Worm (Caenorhabditis elegans) whole organism, L1 larva: ENCODE results near the gene mspn-1.

Experiments used
- C34B4.2 ChIP-seq: sonication (generic microtip); optimal IDR thresholded peaks from 2 replicates; lab custom pipeline; 2017; ENCODE audit warnings: mild to moderate bottlenecking, missing genetic modification characterization, missing compliant biosample characterization
- F16B12.6 ChIP-seq: fragments of 150-350 bp; optimal IDR thresholded peaks from 2 replicates; lab custom pipeline; 2014; ENCODE audit warnings: missing biosample characterization, missing genetic modification characterization
- Y116A8C.19 ChIP-seq: sonication (generic microtip); optimal IDR thresholded peaks from 2 replicates; lab custom pipeline; 2016; ENCODE audit warnings: missing compliant biosample characterization, missing genetic modification characterization, borderline replicate concordance
- aha-1 ChIP-seq: fragments of 150-350 bp; optimal IDR thresholded peaks from 2 replicates; lab custom pipeline; 2014; ENCODE audit warnings: missing biosample characterization, missing genetic modification characterization
- alr-1 ChIP-seq: fragments of 200-800 bp; sonication (Bioruptor generic); optimal IDR thresholded peaks from 2 replicates; lab custom pipeline; 2018; ENCODE audit warnings: borderline replicate concordance, mild to moderate bottlenecking, missing genetic modification characterization, missing compliant biosample characterization
- ama-1 ChIP-seq: fragments of 150-350 bp; optimal IDR thresholded peaks from 2 replicates; lab custom pipeline; 2014
- ceh-63 ChIP-seq: fragments of 200-800 bp; sonication (Bioruptor generic); optimal IDR thresholded peaks from 2 replicates; lab custom pipeline; 2018; ENCODE audit warnings: mild to moderate bottlenecking, missing genetic modification characterization, missing compliant biosample characterization
- ceh-82 ChIP-seq, 3 experiments: fragments of 150-350 bp in 1 of 3; sonication (generic microtip) in 2 of 3; optimal IDR thresholded peaks; 2 replicates each; lab custom pipeline; 2014 to 2017; ENCODE audit warnings: missing biosample characterization in 3 of 3, missing genetic modification characterization in 3 of 3
- ces-1 ChIP-seq: fragments of 150-350 bp; optimal IDR thresholded peaks from 2 replicates; lab custom pipeline; 2014; ENCODE audit warnings: missing biosample characterization, missing genetic modification reagents, missing genetic modification characterization
- dpl-1 ChIP-seq, 3 experiments: fragments of 150-350 bp in 2 of 3; sonication (generic microtip) in 1 of 3; optimal IDR thresholded peaks; 2 replicates each; lab custom pipeline; 2014 to 2017; ENCODE audit warnings: missing biosample characterization in 3 of 3, missing genetic modification characterization in 3 of 3, missing genetic modification reagents in 3 of 3
- dsc-1 ChIP-seq: sonication (generic microtip); optimal IDR thresholded peaks from 2 replicates; lab custom pipeline; 2016; ENCODE audit warnings: mild to moderate bottlenecking, missing genetic modification characterization, missing compliant biosample characterization
- efl-1 ChIP-seq, 4 experiments: fragments of 150-350 bp; optimal IDR thresholded peaks in 3 of 4; peaks in 1 of 4; 1 replicate in 1 of 4; 2 replicates in 3 of 4; lab custom pipeline; 2014; ENCODE audit warnings: missing biosample characterization in 2 of 4, missing genetic modification characterization in 2 of 4, missing genetic modification reagents in 2 of 4
- egl-27 ChIP-seq, 2 experiments: fragments of 150-350 bp in 1 of 2; sonication (generic microtip); optimal IDR thresholded peaks; 3 replicates each; lab custom pipeline; 2017 to 2018; ENCODE audit warnings: missing biosample characterization in 2 of 2, missing genetic modification characterization in 2 of 2, missing genetic modification reagents in 2 of 2
- elt-2 ChIP-seq: sonication (generic microtip); optimal IDR thresholded peaks from 2 replicates; lab custom pipeline; 2016; ENCODE audit warnings: missing genetic modification characterization, mild to moderate bottlenecking, inconsistent platforms, missing compliant biosample characterization, missing genetic modification reagents
- elt-3 ChIP-seq, 6 experiments: fragments of 150-350 bp in 1 of 6; sonication (generic microtip); optimal IDR thresholded peaks; 2 replicates each; lab custom pipeline; 2017 to 2018; ENCODE audit warnings: missing biosample characterization in 6 of 6, missing genetic modification characterization in 6 of 6, inconsistent platforms in 1 of 6
- hlh-17 ChIP-seq: fragments of 200-800 bp; sonication (Bioruptor generic); optimal IDR thresholded peaks from 2 replicates; lab custom pipeline; 2018; ENCODE audit warnings: missing genetic modification characterization, mild to moderate bottlenecking, missing compliant biosample characterization, moderate library complexity, borderline replicate concordance
- hlh-4 ChIP-seq: sonication (generic microtip); optimal IDR thresholded peaks from 2 replicates; lab custom pipeline; 2016; ENCODE audit warnings: mild to moderate bottlenecking, missing genetic modification characterization, missing compliant biosample characterization
- hpl-2 ChIP-seq: fragments of 150-350 bp; optimal IDR thresholded peaks from 2 replicates; lab custom pipeline; 2014; ENCODE audit warnings: missing biosample characterization, missing genetic modification reagents, missing genetic modification characterization
- isw-1 ChIP-seq: fragments of 200-800 bp; sonication (Bioruptor generic); IDR thresholded peaks from 2 replicates; pipeline ENCODE4 v1.3.6; 2022; ENCODE audit warnings: missing genetic modification characterization, missing compliant biosample characterization
- lin-14 ChIP-seq: fragments of 200-800 bp; sonication (Bioruptor generic); optimal IDR thresholded peaks from 2 replicates; lab custom pipeline; 2018; ENCODE audit warnings: mild to moderate bottlenecking, missing genetic modification characterization, moderate library complexity, missing compliant biosample characterization
- lin-15B ChIP-seq: fragments of 150-350 bp; sonication (generic microtip); optimal IDR thresholded peaks from 3 replicates; lab custom pipeline; 2014; ENCODE audit warnings: missing biosample characterization, missing genetic modification characterization
- mef-2 ChIP-seq: fragments of 150-350 bp; optimal IDR thresholded peaks from 2 replicates; lab custom pipeline; 2014; ENCODE audit warnings: missing biosample characterization, missing genetic modification characterization
- mep-1 ChIP-seq: fragments of 150-350 bp; optimal IDR thresholded peaks from 2 replicates; lab custom pipeline; 2014; ENCODE audit warnings: missing biosample characterization, missing genetic modification characterization
- nhr-11 ChIP-seq: fragments of 150-350 bp; optimal IDR thresholded peaks from 2 replicates; lab custom pipeline; 2014; ENCODE audit warnings: missing biosample characterization, missing genetic modification characterization
- nhr-19 ChIP-seq: fragments of 200-800 bp; sonication (Bioruptor generic); conservative IDR thresholded peaks from 2 replicates; pipeline ENCODE4 v1.3.6; 2022; ENCODE audit warnings: missing genetic modification characterization, missing compliant biosample characterization
- nhr-47 ChIP-seq: sonication (generic microtip); optimal IDR thresholded peaks from 2 replicates; lab custom pipeline; 2016; ENCODE audit warnings: mild to moderate bottlenecking, missing genetic modification characterization, moderate library complexity, missing compliant biosample characterization
- nhr-77 ChIP-seq: fragments of 150-350 bp; optimal IDR thresholded peaks from 2 replicates; lab custom pipeline; 2014; ENCODE audit warnings: missing biosample characterization, missing genetic modification characterization
- nhr-84 ChIP-seq: sonication (generic microtip); optimal IDR thresholded peaks from 2 replicates; lab custom pipeline; 2017; ENCODE audit warnings: missing biosample characterization, missing genetic modification characterization
- nhr-85 ChIP-seq: sonication (generic microtip); peaks from one replicate; lab custom pipeline; 2016; ENCODE audit warnings: missing genetic modification characterization, inconsistent platforms, missing compliant biosample characterization
- skn-1 ChIP-seq: fragments of 150-350 bp; optimal IDR thresholded peaks from 2 replicates; lab custom pipeline; 2014; ENCODE audit warnings: missing biosample characterization, missing genetic modification characterization
- snpc-4 ChIP-seq: fragments of 150-350 bp; optimal IDR thresholded peaks from 2 replicates; lab custom pipeline; 2014; ENCODE audit warnings: missing biosample characterization, missing genetic modification characterization
- sptf-1 ChIP-seq: fragments of 150-350 bp; optimal IDR thresholded peaks from 2 replicates; lab custom pipeline; 2014; ENCODE audit warnings: missing biosample characterization, missing genetic modification characterization
- swsn-7 ChIP-seq: sonication (generic microtip); optimal IDR thresholded peaks from 2 replicates; lab custom pipeline; 2016; ENCODE audit warnings: missing genetic modification characterization, missing compliant biosample characterization
- vab-15 ChIP-seq: sonication (generic microtip); optimal IDR thresholded peaks from 2 replicates; lab custom pipeline; 2017; ENCODE audit warnings: missing genotype, mild to moderate bottlenecking, missing genetic modification characterization, missing compliant biosample characterization
- zag-1 ChIP-seq: fragments of 150-350 bp; optimal IDR thresholded peaks from 2 replicates; lab custom pipeline; 2014; ENCODE audit warnings: missing biosample characterization, missing genetic modification characterization
- zip-4 ChIP-seq: fragments of 200-800 bp; sonication (Bioruptor generic); optimal IDR thresholded peaks from 2 replicates; lab custom pipeline; 2018; ENCODE audit warnings: mild to moderate bottlenecking, missing genetic modification characterization, moderate library complexity, missing compliant biosample characterization
- ztf-11 ChIP-seq, 2 experiments: sonication (generic microtip); optimal IDR thresholded peaks; 2 replicates each; lab custom pipeline; 2016 to 2017; ENCODE audit warnings: missing genetic modification characterization in 2 of 2, missing biosample characterization in 1 of 2, missing compliant biosample characterization in 1 of 2
- ztf-4 ChIP-seq: fragments of 150-350 bp; optimal IDR thresholded peaks from 2 replicates; lab custom pipeline; 2014; ENCODE audit warnings: missing biosample characterization, missing genetic modification characterization

The mspn-1 gene

DNA sequence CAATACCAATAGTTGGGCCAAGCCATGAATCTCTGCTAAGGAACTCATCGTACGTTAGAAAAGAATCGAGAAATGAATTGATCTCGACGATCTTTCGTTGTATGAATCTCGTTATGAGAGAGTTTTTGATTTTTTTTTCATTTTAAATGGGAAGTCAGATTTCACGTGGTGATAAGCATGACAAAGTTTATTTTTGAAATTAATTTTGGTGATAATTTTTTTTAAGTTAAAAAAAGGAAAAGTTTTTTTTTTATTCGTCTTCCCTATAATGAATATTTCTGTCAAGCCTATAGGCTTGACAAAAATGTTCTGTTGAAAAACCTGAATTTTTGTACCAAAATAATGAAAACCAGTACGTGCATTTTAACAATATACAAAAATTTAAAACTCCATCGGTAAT lies 42.0 kb upstream of the mspn-1 start, which contains the start of gene K08F4.5:
Gene K08F4.5 (minus strand): TSS at position 101 of the 400 bp plus-strand sequence.
- no peak for TF ChIP-seq snpc-4 (tag; lab: Kevin White, UChicago)
- no peak for TF ChIP-seq sptf-1 (tag; lab: Kevin White, UChicago)
- no peak for TF ChIP-seq mep-1 (tag; lab: Kevin White, UChicago)
- no peak for TF ChIP-seq skn-1
- TF ChIP-seq mef-2 (tag; lab: Kevin White, UChicago): no peak
- TF ChIP-seq ztf-4 (tag; lab: Kevin White, UChicago): no peak
- TF ChIP-seq hlh-4 (tag; lab: Kevin White, UChicago): no peak
- no peak for TF ChIP-seq nhr-19 (GFP tag; lab: Robert Waterston, UW)
- no peak for TF ChIP-seq elt-3 (tag; optimal IDR thresholded peaks at IDR 0.05; lab: Kevin White, UChicago)
- TF ChIP-seq ztf-11 (tag; optimal IDR thresholded peaks at IDR 0.05; lab: Kevin White, UChicago): no peak
- TF ChIP-seq nhr-84 (tag; lab: Kevin White, UChicago): no peak
- TF ChIP-seq ces-1 (GFP tag; lab: Kevin White, UChicago): no peak
- no peak for TF ChIP-seq ama-1 (lab: Kevin White, UChicago)

DNA sequence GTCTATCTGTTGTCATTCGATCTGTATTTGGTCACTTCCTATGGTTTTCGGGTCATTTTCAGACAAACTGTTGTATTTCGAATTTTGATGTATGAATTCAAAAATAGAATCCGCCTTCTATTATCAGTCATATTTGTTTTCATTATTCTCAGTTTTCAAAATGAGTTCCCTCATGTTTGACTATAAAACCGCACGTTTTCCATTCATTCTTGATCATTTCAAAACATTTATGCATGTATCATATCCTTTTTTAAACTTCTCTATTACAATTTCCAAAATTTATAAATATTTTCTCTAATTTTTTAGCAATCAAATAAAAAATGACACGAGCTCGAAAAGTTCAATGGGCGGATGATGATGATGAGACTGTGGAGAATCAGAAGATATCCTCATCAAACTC lies 40.0 kb upstream of the mspn-1 start, which contains the start of gene K08F4.12:
Gene K08F4.12 (plus strand): TSS at position 301 of the 400 bp plus-strand sequence.
- TF ChIP-seq zag-1 (tag; lab: Kevin White, UChicago) (no peak), hlh-4 (tag; lab: Kevin White, UChicago) (no peak), efl-1 (optimal IDR thresholded peaks at IDR 0.05; lab: Kevin White, UChicago) (no peak), efl-1 (GFP tag; optimal IDR thresholded peaks at IDR 0.05 in 1 of 2; lab: Kevin White, UChicago) (no peak), dpl-1 (GFP tag; optimal IDR thresholded peaks at IDR 0.05; lab: Kevin White, UChicago) (no peak), zip-4 (no peak), C34B4.2 (tag; lab: Kevin White, UChicago) (no peak), ces-1 (GFP tag; lab: Kevin White, UChicago) (no peak), isw-1 (no peak), lin-14 (GFP tag; lab: Kevin White, UChicago) (no peak), Y116A8C.19 (tag; lab: Kevin White, UChicago) (no peak), egl-27 (tag; optimal IDR thresholded peaks at IDR 0.05; lab: Kevin White, UChicago) (no peak), swsn-7 (tag; lab: Kevin White, UChicago) (no peak), hpl-2 (GFP tag; lab: Kevin White, UChicago) (no peak), nhr-11 (tag; lab: Kevin White, UChicago) (no peak), snpc-4 (tag; lab: Kevin White, UChicago) (no peak), F16B12.6 (tag; lab: Kevin White, UChicago) (no peak), ceh-82 (tag; optimal IDR thresholded peaks at IDR 0.05; lab: Kevin White, UChicago) (no peak), alr-1 (tag; lab: Kevin White, UChicago) (no peak), nhr-85 (no peak), dsc-1 (tag; lab: Kevin White, UChicago) (no peak)

DNA sequence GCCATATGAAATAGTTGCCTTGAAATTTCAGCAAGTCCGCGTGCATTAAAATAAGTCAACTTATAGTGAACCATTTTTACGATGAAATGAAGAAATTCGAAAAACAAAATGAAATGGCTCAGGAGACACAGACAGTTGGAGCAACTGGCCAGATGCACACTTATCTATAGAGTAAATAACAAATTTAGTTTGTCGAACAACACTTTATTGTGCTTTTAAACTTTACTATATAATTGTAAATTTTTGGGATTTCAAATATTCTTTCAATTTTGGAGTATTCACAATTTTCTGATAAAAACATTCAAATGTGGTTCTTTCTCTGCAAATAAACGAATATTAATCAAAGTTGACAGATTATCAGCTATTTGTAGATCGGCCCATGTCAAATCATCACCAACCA lies 37.6 kb upstream of the mspn-1 start, which contains the start of gene gst-3:
Gene gst-3 (minus strand): TSS at position 101 of the 400 bp plus-strand sequence.
- TF ChIP-seq aha-1 (tag; lab: Kevin White, UChicago): no peak
- no peak for TF ChIP-seq lin-15B (tag; lab: Kevin White, UChicago)
- TF ChIP-seq ceh-63 (GFP tag; lab: Kevin White, UChicago): no peak
- no peak for TF ChIP-seq nhr-84 (tag; lab: Kevin White, UChicago)
- TF ChIP-seq nhr-77: no peak
- no peak for TF ChIP-seq vab-15 (tag; lab: Kevin White, UChicago)
- TF ChIP-seq ztf-11 (tag; optimal IDR thresholded peaks at IDR 0.05; lab: Kevin White, UChicago): no peak
- no peak for TF ChIP-seq swsn-7 (tag; lab: Kevin White, UChicago)

DNA sequence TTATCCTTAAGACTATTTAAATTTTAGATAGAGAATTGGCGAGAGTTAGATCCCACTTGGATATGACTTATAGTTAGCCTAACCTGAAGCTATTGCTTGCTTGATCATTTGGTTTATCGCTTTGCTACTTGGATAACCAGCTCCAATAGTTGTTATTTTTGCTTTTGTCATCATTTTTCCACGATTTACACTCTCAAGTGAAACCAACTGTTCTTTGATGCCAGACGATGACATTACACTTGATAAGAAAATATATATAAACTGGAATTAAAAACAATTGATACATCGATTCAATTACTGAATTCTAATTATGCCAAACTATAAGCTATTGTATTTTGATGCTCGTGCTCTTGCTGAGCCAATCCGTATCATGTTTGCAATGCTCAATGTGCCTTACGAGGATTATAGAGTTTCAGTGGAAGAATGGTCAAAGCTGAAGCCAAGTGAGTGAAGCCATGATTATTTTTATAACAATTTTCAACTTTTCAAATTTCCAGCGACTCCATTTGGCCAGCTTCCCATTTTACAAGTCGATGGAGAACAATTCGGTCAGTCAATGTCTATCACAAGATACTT lies 35.8 kb upstream of the mspn-1 start, which contains the start of the genes gst-2, gst-4 and dhs-12:
Gene gst-2 (minus strand): TSS at position 132 of the 576 bp plus-strand sequence.
Gene gst-4 (plus strand): TSS at position 296 of the 576 bp plus-strand sequence.
Gene dhs-12 (plus strand): TSS at position 526 of the 576 bp plus-strand sequence.
- TF ChIP-seq hlh-17 (no peak), efl-1 (optimal IDR thresholded peaks at IDR 0.05; lab: Kevin White, UChicago) (no peak), efl-1 (GFP tag; optimal IDR thresholded peaks at IDR 0.05 in 1 of 2; lab: Kevin White, UChicago) (no peak), elt-2 (tag; lab: Kevin White, UChicago) (peak; percentile 8), skn-1 (peak; percentile 83), nhr-47 (tag; lab: Kevin White, UChicago) (no peak), nhr-19 (GFP tag; lab: Robert Waterston, UW) (0 out of 2 replicates have a peak, but pooled peaks have one; percentile 15)
